Fruit fly (Drosophila melanogaster): ENCODE data around the gene CG42724.

CG42724 gene

DNA sequence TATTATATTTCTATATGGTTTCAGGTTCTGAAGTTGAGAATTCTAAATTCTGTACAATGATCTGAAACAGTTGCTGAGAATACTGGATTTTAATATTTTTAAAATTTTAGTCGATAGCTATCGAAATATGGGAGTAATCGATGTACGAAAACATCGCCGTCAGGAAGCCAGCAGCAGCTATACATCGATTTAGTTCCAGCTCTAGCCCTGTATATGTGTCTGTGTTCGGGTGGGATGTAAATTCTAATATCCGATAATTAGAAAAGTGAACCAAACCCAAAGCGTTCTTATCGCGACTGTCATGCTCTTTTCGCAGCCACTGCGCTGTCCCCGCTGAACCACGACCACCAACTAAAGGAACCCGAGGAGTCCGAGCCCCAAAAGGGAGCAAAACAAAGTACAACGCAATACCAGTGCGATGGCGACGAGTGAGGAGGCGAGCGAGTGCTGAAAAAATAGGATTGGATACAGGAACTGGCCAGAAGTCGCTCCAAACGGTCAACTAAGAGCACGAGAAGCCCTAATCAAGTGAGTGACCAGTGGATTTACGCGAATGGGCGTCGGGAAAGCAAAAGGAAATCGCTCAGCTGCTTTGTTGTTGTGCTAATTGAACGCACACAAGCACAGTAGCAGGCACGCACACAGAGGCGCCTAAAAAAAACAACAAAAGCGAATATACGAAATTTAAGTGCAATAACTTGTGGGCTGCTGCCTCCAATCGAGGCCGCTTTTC, 14.8 kb upstream of the CG42724 start, which contains the start of gene gzl (continued):
- no peak for TF ChIP-seq ro (GFP tag; IDR thresholded peaks at IDR 0.05)
- peak; percentile 97 for TF ChIP-seq Dref (GFP tag; IDR thresholded peaks at IDR 0.05)
- peak; percentile 97 for TF ChIP-seq tna (GFP tag; IDR thresholded peaks at IDR 0.05; ENCODE audit: partially characterized antibody)
- TF ChIP-seq Scr (GFP tag; IDR thresholded peaks at IDR 0.05; ENCODE audit: partially characterized antibody): peak; percentile 97
- TF ChIP-seq CG8478 (optimal IDR thresholded peaks at IDR 0.05): peak; percentile 87
- TF ChIP-seq bbx (GFP tag; IDR thresholded peaks at IDR 0.05; ENCODE audit: partially characterized antibody): peak; percentile 99
- TF ChIP-seq CG12744 (GFP tag; optimal IDR thresholded peaks at IDR 0.05): no peak
- peak; percentile 93 for TF ChIP-seq CG3995 (GFP tag; optimal IDR thresholded peaks at IDR 0.05)
- TF ChIP-seq Mes4 (GFP tag; optimal IDR thresholded peaks at IDR 0.05): no peak
- no peak for TF ChIP-seq Gsc (GFP tag; IDR thresholded peaks at IDR 0.05)
- TF ChIP-seq CG2129 (GFP tag; IDR thresholded peaks at IDR 0.05; ENCODE audit: partially characterized antibody): peak; percentile 85
- peak; percentile 43 for TF ChIP-seq Ets97D (GFP tag; optimal IDR thresholded peaks at IDR 0.05)
- peak; percentile 60 for TF ChIP-seq CG1603 (tag; optimal IDR thresholded peaks at IDR 0.05)
- no peak for TF ChIP-seq tup (GFP tag; optimal IDR thresholded peaks at IDR 0.05)
- TF ChIP-seq CG13287 (GFP tag; IDR thresholded peaks at IDR 0.05; ENCODE audit: partially characterized antibody): peak; percentile 97
- TF ChIP-seq CG30020 (tag; optimal IDR thresholded peaks at IDR 0.05): peak; percentile 39
- TF ChIP-seq pzg (GFP tag; optimal IDR thresholded peaks at IDR 0.05): peak; percentile 77
- TF ChIP-seq Sin3A (optimal IDR thresholded peaks at IDR 0.05): peak; percentile 8
- TF ChIP-seq CG13624 (GFP tag; optimal IDR thresholded peaks at IDR 0.05): peak; percentile 49
- peak; percentile 96 for TF ChIP-seq CG34224 (GFP tag; IDR thresholded peaks at IDR 0.05; ENCODE audit: partially characterized antibody)
- TF ChIP-seq Bgb (GFP tag; IDR thresholded peaks at IDR 0.05; ENCODE audit: partially characterized antibody): peak; percentile 98
- no peak for TF ChIP-seq CG14441 (GFP tag; IDR thresholded peaks at IDR 0.05)
- peak; percentile 29 for TF ChIP-seq CG12659 (GFP tag; optimal IDR thresholded peaks at IDR 0.05)
- no peak for TF ChIP-seq Six4 (GFP tag; optimal IDR thresholded peaks at IDR 0.05)
- no peak for TF ChIP-seq CG3163 (GFP tag; optimal IDR thresholded peaks at IDR 0.05)
- peak; percentile 31 for TF ChIP-seq gfzf (GFP tag; optimal IDR thresholded peaks at IDR 0.05)
- TF ChIP-seq CG4360 (GFP tag; IDR thresholded peaks at IDR 0.05): peak; percentile 42; the same call in 1 of the 2 replicates
- TF ChIP-seq CG6272 (GFP tag; IDR thresholded peaks at IDR 0.05): peak; percentile 36; the same call in 1 of the 2 replicates
- TF ChIP-seq sens (GFP tag): peak; percentile 31
- peak; percentile 1 for TF ChIP-seq CG17912 (GFP tag; optimal IDR thresholded peaks at IDR 0.05)
- peak; percentile 96 for TF ChIP-seq knrl (GFP tag; IDR thresholded peaks at IDR 0.05; ENCODE audit: partially characterized antibody)
- TF ChIP-seq sob (GFP tag; IDR thresholded peaks at IDR 0.05): peak; percentile 29; the same call in 1 of the 2 replicates
- TF ChIP-seq HLH4C (GFP tag; IDR thresholded peaks at IDR 0.05; ENCODE audit: partially characterized antibody): peak; percentile 96
- no peak for TF ChIP-seq CG14014 (GFP tag; IDR thresholded peaks at IDR 0.05)
- 0 out of 2 replicates have a peak, but pooled peaks have one; percentile 16 for TF ChIP-seq CG32532 (GFP tag; IDR thresholded peaks at IDR 0.05)
- TF ChIP-seq dm (GFP tag; optimal IDR thresholded peaks at IDR 0.05): peak; percentile 31
- no peak for TF ChIP-seq CG12942 (GFP tag; optimal IDR thresholded peaks at IDR 0.05)
- peak; percentile 74 for TF ChIP-seq MESR4 (GFP tag; optimal IDR thresholded peaks at IDR 0.05)
- peak; percentile 36 for TF ChIP-seq CG15479 (GFP tag; optimal IDR thresholded peaks at IDR 0.05)
- TF ChIP-seq exex (tag; optimal IDR thresholded peaks at IDR 0.05): peak; percentile 43
- peak; percentile 92 for TF ChIP-seq Doc3 (GFP tag; IDR thresholded peaks at IDR 0.05; ENCODE audit: partially characterized antibody)
- TF ChIP-seq gem (tag; optimal IDR thresholded peaks at IDR 0.05): no peak
- TF ChIP-seq ap (GFP tag; IDR thresholded peaks at IDR 0.05): no peak
- TF ChIP-seq amos (GFP tag; IDR thresholded peaks at IDR 0.05; ENCODE audit: partially characterized antibody): peak; percentile 99
- peak; percentile 18 for TF ChIP-seq nom (GFP tag; optimal IDR thresholded peaks at IDR 0.05)
- TF ChIP-seq CG8359 (GFP tag; optimal IDR thresholded peaks at IDR 0.05; ENCODE audit: borderline replicate concordance): no peak
- TF ChIP-seq Med (GFP tag): peak; percentile 87
- no peak for TF ChIP-seq onecut (GFP tag; IDR thresholded peaks at IDR 0.05)
- TF ChIP-seq CG5245 (GFP tag; optimal IDR thresholded peaks at IDR 0.05): no peak
